Fruit fly (Drosophila melanogaster) whole organism, embryonic: Measurements from ENCODE around the gene CG43175.

ENCODE experiments used
- BtbVII ChIP-seq: fragments of 200-800 bp; sonication (Bioruptor generic); optimal IDR thresholded peaks from 3 replicates; lab custom pipeline; 2017; ENCODE audit warnings: missing biosample characterization, mild to moderate bottlenecking, missing genetic modification characterization
- CG10431 ChIP-seq: fragments of 200-800 bp; sonication (Bioruptor generic); optimal IDR thresholded peaks from 3 replicates; lab custom pipeline; 2018; ENCODE audit warnings: missing biosample characterization, mild to moderate bottlenecking, missing genetic modification characterization
- CG11247 ChIP-seq: fragments of 200-800 bp; sonication (Bioruptor generic); IDR thresholded peaks from 2 replicates; pipeline ENCODE4 v1.3.6; 2022; ENCODE audit warnings: missing biosample characterization, missing genetic modification characterization
- CG11398 ChIP-seq: fragments of 200-800 bp; sonication (Bioruptor generic); optimal IDR thresholded peaks from 2 replicates; lab custom pipeline; 2016; ENCODE audit warnings: missing biosample characterization, missing genetic modification characterization
- CG12071 ChIP-seq: fragments of 200-800 bp; sonication (Bioruptor generic); optimal IDR thresholded peaks from 3 replicates; lab custom pipeline; 2018; ENCODE audit warnings: missing biosample characterization, mild to moderate bottlenecking, missing genetic modification characterization
- CG12219 ChIP-seq: fragments of 200-800 bp; sonication (Bioruptor generic); optimal IDR thresholded peaks from 3 replicates; lab custom pipeline; 2018; ENCODE audit warnings: missing biosample characterization, mild to moderate bottlenecking, missing genetic modification characterization
- CG12299 ChIP-seq: fragments of 200-800 bp; sonication (Bioruptor generic); optimal IDR thresholded peaks from 2 replicates; lab custom pipeline; 2018; ENCODE audit warnings: missing biosample characterization, mild to moderate bottlenecking, missing genetic modification characterization
- CG12391 ChIP-seq: fragments of 200-800 bp; sonication (Bioruptor generic); optimal IDR thresholded peaks from 3 replicates; lab custom pipeline; 2018; ENCODE audit warnings: missing biosample characterization, mild to moderate bottlenecking, missing genetic modification characterization, moderate library complexity
- CG13775 ChIP-seq: fragments of 200-800 bp; sonication (Bioruptor generic); optimal IDR thresholded peaks from 3 replicates; lab custom pipeline; 2017; ENCODE audit warnings: missing biosample characterization, mild to moderate bottlenecking, missing genetic modification characterization
- CG17359 ChIP-seq: fragments of 200-800 bp; sonication (Bioruptor generic); optimal IDR thresholded peaks from 3 replicates; lab custom pipeline; 2018; ENCODE audit warnings: missing biosample characterization, mild to moderate bottlenecking, missing genetic modification characterization, moderate library complexity
- CG2116 ChIP-seq: fragments of 200-800 bp; sonication (Bioruptor generic); optimal IDR thresholded peaks from 3 replicates; lab custom pipeline; 2018; ENCODE audit warnings: missing biosample characterization, mild to moderate bottlenecking, missing genetic modification characterization
- CG2199 ChIP-seq: fragments of 200-800 bp; sonication (Bioruptor generic); IDR thresholded peaks from 3 replicates; pipeline ENCODE4 v1.3.6; 2022; ENCODE audit warnings: missing biosample characterization, missing genetic modification characterization
- CG2712 ChIP-seq: fragments of 200-800 bp; optimal IDR thresholded peaks from 3 replicates; lab custom pipeline; 2019; ENCODE audit warnings: missing biosample characterization, mild to moderate bottlenecking, missing genetic modification characterization, moderate library complexity
- CG2875 ChIP-seq: fragments of 200-800 bp; sonication (Bioruptor generic); optimal IDR thresholded peaks from 2 replicates; lab custom pipeline; 2017; ENCODE audit warnings: missing biosample characterization, mild to moderate bottlenecking, missing genetic modification characterization, missing genetic modification reagents
- CG34376 ChIP-seq: fragments of 200-800 bp; sonication (Bioruptor generic); optimal IDR thresholded peaks from 2 replicates; lab custom pipeline; 2018; ENCODE audit warnings: missing biosample characterization, mild to moderate bottlenecking, missing genetic modification characterization
- CG4328 ChIP-seq: fragments of 200-800 bp; sonication (Bioruptor generic); optimal IDR thresholded peaks from 3 replicates; lab custom pipeline; 2017; ENCODE audit warnings: missing biosample characterization, missing genetic modification reagents, missing genetic modification characterization
- CG4404 ChIP-seq: fragments of 200-800 bp; sonication (Bioruptor generic); IDR thresholded peaks from 2 replicates; pipeline ENCODE4 v1.3.6; 2022; ENCODE audit warnings: missing biosample characterization, missing genetic modification characterization
- CG4424 ChIP-seq: fragments of 200-800 bp; sonication (Bioruptor generic); optimal IDR thresholded peaks from 3 replicates; lab custom pipeline; 2016; ENCODE audit warnings: missing biosample characterization, missing genetic modification characterization
- CG5953 ChIP-seq: fragments of 200-800 bp; sonication (Bioruptor generic); IDR thresholded peaks from 2 replicates; pipeline ENCODE4 v1.3.6; 2022; ENCODE audit warnings: missing biosample characterization, missing genetic modification characterization
- CG6791 ChIP-seq: fragments of 200-800 bp; sonication (Bioruptor generic); IDR thresholded peaks from 3 replicates; pipeline ENCODE4 v1.3.6; 2022; ENCODE audit warnings: missing biosample characterization, missing genetic modification characterization; ENCODE audit not compliant: partially characterized antibody
- CG7987 ChIP-seq: fragments of 200-800 bp; sonication (Bioruptor generic); optimal IDR thresholded peaks from 2 replicates; lab custom pipeline; 2018; ENCODE audit warnings: missing biosample characterization, mild to moderate bottlenecking, missing genetic modification characterization, moderate library complexity
- Dip3 ChIP-seq: fragments of 200-800 bp; sonication (Bioruptor generic); optimal IDR thresholded peaks from 3 replicates; lab custom pipeline; 2016; ENCODE audit warnings: missing biosample characterization, missing genetic modification characterization
- Dref ChIP-seq: fragments of 200-800 bp; sonication (Bioruptor generic); IDR thresholded peaks from 2 replicates; pipeline ENCODE4 v1.3.6; 2022; ENCODE audit warnings: missing biosample characterization, missing genetic modification characterization
- Gug ChIP-seq: fragments of 200-800 bp; sonication (Bioruptor generic); IDR thresholded peaks from 4 replicates; pipeline ENCODE4 v1.3.6; 2022; ENCODE audit warnings: missing biosample characterization, missing genetic modification characterization
- HLH4C ChIP-seq: fragments of 200-800 bp; sonication (Bioruptor generic); IDR thresholded peaks from 3 replicates; pipeline ENCODE4 v1.3.6; 2022; ENCODE audit warnings: missing biosample characterization, missing genetic modification characterization; ENCODE audit not compliant: partially characterized antibody
- Hr3 ChIP-seq: fragments of 200-800 bp; sonication (Bioruptor generic); optimal IDR thresholded peaks from 3 replicates; lab custom pipeline; 2016; ENCODE audit warnings: missing biosample characterization, missing genetic modification characterization
- NFAT ChIP-seq: fragments of 200-800 bp; sonication (Bioruptor generic); IDR thresholded peaks from 2 replicates; pipeline ENCODE4 v1.3.6; 2022; ENCODE audit warnings: missing biosample characterization, missing genetic modification characterization
- Rfx ChIP-seq: fragments of 200-800 bp; sonication (Bioruptor generic); IDR thresholded peaks from 2 replicates; pipeline ENCODE4 v1.3.6; 2022; ENCODE audit warnings: missing biosample characterization, missing genetic modification characterization
- Rx ChIP-seq: fragments of 200-800 bp; sonication (Bioruptor generic); IDR thresholded peaks from 2 replicates; pipeline ENCODE4 v1.3.6; 2022; ENCODE audit warnings: missing biosample characterization, missing genetic modification characterization
- Xrp1 ChIP-seq: fragments of 200-800 bp; sonication (Bioruptor generic); IDR thresholded peaks from 2 replicates; pipeline ENCODE4 v1.3.6; 2022; ENCODE audit warnings: missing biosample characterization, missing genetic modification characterization
- ara ChIP-seq: fragments of 200-800 bp; sonication (Bioruptor generic); IDR thresholded peaks from 2 replicates; pipeline ENCODE4 v1.3.6; 2022; ENCODE audit warnings: missing biosample characterization, missing genetic modification characterization
- ato ChIP-seq: fragments of 200-800 bp; sonication (Bioruptor generic); IDR thresholded peaks from 2 replicates; pipeline ENCODE4 v1.3.6; 2022; ENCODE audit warnings: missing biosample characterization, missing genetic modification characterization; ENCODE audit not compliant: partially characterized antibody
- da ChIP-seq: fragments of 200-800 bp; sonication (Bioruptor generic); optimal IDR thresholded peaks from 2 replicates; lab custom pipeline; 2016; ENCODE audit warnings: missing biosample characterization, missing genetic modification characterization
- dan ChIP-seq: fragments of 200-800 bp; sonication (Bioruptor generic); IDR thresholded peaks from 2 replicates; pipeline ENCODE4 v1.3.6; 2022; ENCODE audit warnings: missing biosample characterization, missing genetic modification characterization
- dysf ChIP-seq: fragments of 200-800 bp; sonication (Bioruptor generic); IDR thresholded peaks from 3 replicates; pipeline ENCODE4 v1.3.6; 2022; ENCODE audit warnings: missing biosample characterization, missing genetic modification characterization
- fd102C ChIP-seq: fragments of 200-800 bp; sonication (Bioruptor generic); optimal IDR thresholded peaks from 2 replicates; lab custom pipeline; 2018; ENCODE audit warnings: missing biosample characterization, mild to moderate bottlenecking, missing genetic modification characterization, moderate library complexity
- hb ChIP-seq: fragments of 200-800 bp; sonication (Bioruptor generic); IDR thresholded peaks from 3 replicates; pipeline ENCODE4 v1.3.6; 2022; ENCODE audit warnings: missing biosample characterization, missing genetic modification characterization; ENCODE audit not compliant: partially characterized antibody
- inv ChIP-seq: fragments of 200-800 bp; sonication (Bioruptor generic); IDR thresholded peaks from 2 replicates; pipeline ENCODE4 v1.3.6; 2022; ENCODE audit warnings: missing biosample characterization, missing genetic modification characterization; ENCODE audit not compliant: partially characterized antibody
- kay ChIP-seq: fragments of 200-800 bp; sonication (Bioruptor generic); optimal IDR thresholded peaks from 2 replicates; lab custom pipeline; 2016; ENCODE audit warnings: missing biosample characterization, missing genetic modification characterization
- kni ChIP-seq: fragments of 200-800 bp; sonication (Bioruptor generic); optimal IDR thresholded peaks from 3 replicates; lab custom pipeline; 2017; ENCODE audit warnings: mild to moderate bottlenecking, missing biosample characterization, missing genetic modification reagents, missing genetic modification characterization
- lab ChIP-seq: fragments of 200-800 bp; sonication (Bioruptor generic); optimal IDR thresholded peaks from 3 replicates; lab custom pipeline; 2017; ENCODE audit warnings: missing biosample characterization, missing genetic modification characterization, mild to moderate bottlenecking, moderate library complexity, missing genetic modification reagents
- p53 ChIP-seq: fragments of 200-800 bp; sonication (Bioruptor generic); optimal IDR thresholded peaks from 2 replicates; lab custom pipeline; 2016; ENCODE audit warnings: missing biosample characterization, missing genetic modification characterization
- stc ChIP-seq: fragments of 200-800 bp; sonication (Bioruptor generic); IDR thresholded peaks from 2 replicates; pipeline ENCODE4 v1.3.6; 2022; ENCODE audit warnings: missing biosample characterization, missing genetic modification characterization
- tna ChIP-seq: fragments of 200-800 bp; sonication (Bioruptor generic); IDR thresholded peaks from 2 replicates; pipeline ENCODE4 v1.3.6; 2022; ENCODE audit warnings: missing biosample characterization, missing genetic modification characterization; ENCODE audit not compliant: partially characterized antibody
- usp ChIP-seq: fragments of >200 bp; optimal IDR thresholded peaks from 2 replicates; lab custom pipeline; 2017; ENCODE audit warnings: missing biosample characterization, missing genetic modification characterization
- vvl ChIP-seq: fragments of 200-800 bp; sonication (Bioruptor generic); IDR thresholded peaks from 2 replicates; pipeline ENCODE4 v1.3.6; 2022; ENCODE audit warnings: missing biosample characterization, missing genetic modification characterization
- wor ChIP-seq: fragments of 200-800 bp; sonication (Bioruptor generic); IDR thresholded peaks from 2 replicates; pipeline ENCODE4 v1.3.6; 2022; ENCODE audit warnings: missing biosample characterization, missing genetic modification characterization
- zen ChIP-seq: fragments of 200-800 bp; sonication (Bioruptor generic); optimal IDR thresholded peaks from 3 replicates; lab custom pipeline; 2018; ENCODE audit warnings: missing biosample characterization, mild to moderate bottlenecking, missing genetic modification characterization, moderate library complexity

Gene CG43175

DNA sequence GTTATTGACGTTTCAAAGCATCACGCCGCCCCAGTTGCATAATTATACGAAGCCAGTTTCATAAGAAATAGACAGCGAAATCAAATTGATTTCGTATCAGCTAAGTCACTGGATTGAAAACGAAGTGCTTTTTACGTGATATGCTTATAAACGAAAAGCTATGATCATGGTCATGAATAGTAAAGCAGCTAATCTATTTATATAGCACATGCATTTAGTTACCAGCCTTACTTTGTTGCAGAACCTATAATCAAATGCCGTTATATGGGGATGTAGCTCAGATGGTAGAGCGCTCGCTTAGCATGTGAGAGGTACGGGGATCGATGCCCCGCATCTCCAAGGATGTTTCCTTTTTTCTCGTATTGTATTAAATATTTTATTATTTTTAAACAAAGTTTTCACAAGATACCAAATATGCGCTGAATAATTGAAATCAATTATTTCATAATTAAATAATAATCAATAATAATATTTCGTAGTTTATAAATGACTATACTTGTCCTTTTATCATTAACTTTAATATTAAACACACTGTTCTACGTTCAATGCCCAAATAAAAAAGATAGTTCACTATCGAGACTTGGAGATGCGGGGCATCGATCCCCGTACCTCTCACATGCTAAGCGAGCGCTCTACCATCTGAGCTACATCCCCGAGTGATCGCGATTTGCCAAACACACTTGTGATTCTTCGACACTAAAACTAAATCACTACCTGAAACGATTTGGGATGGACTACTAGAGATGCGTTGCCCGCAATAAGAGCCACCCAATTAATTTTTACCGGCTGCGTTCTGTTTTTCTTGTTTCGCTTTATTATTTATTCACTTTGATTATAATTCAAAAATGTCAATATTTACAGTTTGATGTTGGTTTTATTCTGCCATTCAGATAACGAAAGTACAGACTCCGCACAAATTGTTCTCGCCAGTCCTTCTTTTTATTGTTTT is 15.9 kb downstream of the CG43175 start (continued):
- peak; percentile 10 for TF ChIP-seq CG17359 (tag; lab: Kevin White, UChicago)
- TF ChIP-seq Rfx (GFP tag; lab: Robert Waterston, UW), result peak; percentile 39; the same call in 1 of the 2 replicates
- no peak for TF ChIP-seq CG11398 (GFP tag; lab: Kevin White, UChicago)
- TF ChIP-seq tna (GFP tag; lab: Robert Waterston, UW), result peak; percentile 59; the same call in 1 of the 2 replicates
- 0 out of 2 replicates have a peak, but pooled peaks have one; percentile 21 for TF ChIP-seq Xrp1 (GFP tag; lab: Robert Waterston, UW)
- TF ChIP-seq HLH4C (GFP tag; lab: Robert Waterston, UW), result peak; percentile 74; the same call in 1 of the 3 replicates
- TF ChIP-seq CG2116 (GFP tag; lab: Kevin White, UChicago), result no peak
- no peak for TF ChIP-seq CG4404 (GFP tag; lab: Robert Waterston, UW)
- TF ChIP-seq lab (GFP tag; lab: Kevin White, UChicago), result peak; percentile 11
- no peak for TF ChIP-seq wor
- 0 out of 3 replicates have a peak, but pooled peaks have one; percentile 7 for TF ChIP-seq CG2199 (GFP tag; lab: Robert Waterston, UW)
- TF ChIP-seq CG7987 (GFP tag; lab: Kevin White, UChicago), result no peak
- 0 out of 3 replicates have a peak, but pooled peaks have one; percentile 23 for TF ChIP-seq dysf (GFP tag; lab: Robert Waterston, UW)
- no peak for TF ChIP-seq kay (GFP tag; lab: Kevin White, UChicago)
- no peak for TF ChIP-seq CG11247 (GFP tag; lab: Robert Waterston, UW)
- peak; percentile 78 for TF ChIP-seq CG6791
- TF ChIP-seq fd102C (GFP tag; lab: Kevin White, UChicago), result peak; percentile 54
- no peak for TF ChIP-seq CG13775
- peak; percentile 60; the same call in 1 of the 3 replicates for TF ChIP-seq hb (GFP tag; lab: Robert Waterston, UW)
- TF ChIP-seq Dip3 (GFP tag; lab: Kevin White, UChicago), result no peak
- peak; percentile 41; the same call in 1 of the 2 replicates for TF ChIP-seq inv (GFP tag; lab: Robert Waterston, UW)
- 0 out of 2 replicates have a peak, but pooled peaks have one; percentile 35 for TF ChIP-seq NFAT (GFP tag; lab: Robert Waterston, UW)
- TF ChIP-seq kni (GFP tag; lab: Kevin White, UChicago), result peak; percentile 6
- TF ChIP-seq ara (GFP tag; lab: Robert Waterston, UW), result peak; percentile 46; the same call in 1 of the 2 replicates

dm6 chr3R:17647444-17647843 is 16.9 kb downstream of the CG43175 start, which contains the start of gene CG14322:
CG14322 (plus strand) TSS chr3R:17647679.
- TF ChIP-seq p53 (GFP tag; lab: Kevin White, UChicago), result no peak
- no peak for TF ChIP-seq CG2875 (GFP tag; lab: Kevin White, UChicago)
- TF ChIP-seq stc (GFP tag; lab: Robert Waterston, UW), result no peak
- peak; percentile 30 for TF ChIP-seq CG12391 (tag; lab: Kevin White, UChicago)
- TF ChIP-seq CG4328, result no peak
- peak; percentile 45 for TF ChIP-seq vvl (GFP tag; lab: Robert Waterston, UW)
- peak; percentile 40 for TF ChIP-seq CG2712 (tag; lab: Kevin White, UChicago)
- no peak for TF ChIP-seq CG12219
- TF ChIP-seq BtbVII (GFP tag; lab: Kevin White, UChicago), result no peak
- TF ChIP-seq da, result no peak
- TF ChIP-seq CG10431 (GFP tag; lab: Kevin White, UChicago), result no peak
- no peak for TF ChIP-seq CG4424 (GFP tag; lab: Kevin White, UChicago)
- peak; percentile 76 for TF ChIP-seq Dref (GFP tag; lab: Robert Waterston, UW)
- TF ChIP-seq zen, result peak; percentile 15
- no peak for TF ChIP-seq Rx (GFP tag; lab: Robert Waterston, UW)
- peak; percentile 54; the same call in 2 of the 4 replicates for TF ChIP-seq Gug (GFP tag; lab: Robert Waterston, UW)
- no peak for TF ChIP-seq CG34376
- TF ChIP-seq CG12299 (tag; lab: Kevin White, UChicago), result no peak
- no peak for TF ChIP-seq CG12071
- no peak for TF ChIP-seq ato (GFP tag; lab: Robert Waterston, UW)
- no peak for TF ChIP-seq usp (GFP tag; lab: Kevin White, UChicago)
- TF ChIP-seq Hr3 (GFP tag; lab: Kevin White, UChicago), result no peak
- TF ChIP-seq dan (GFP tag; lab: Robert Waterston, UW), result no peak
- TF ChIP-seq CG5953 (GFP tag; lab: Robert Waterston, UW), result no peak
